Worm (Caenorhabditis elegans) whole organism, midembryonic: Measurements from ENCODE around the gene F53A9.7.

ENCODE experiments used
- T22C8.4 ChIP-seq: fragments of 200-800 bp; sonication (Bioruptor generic); IDR thresholded peaks from 2 replicates; pipeline ENCODE4 v1.3.6; 2022; ENCODE audit warnings: missing genetic modification characterization, missing compliant biosample characterization
- cog-1 ChIP-seq: sonication (generic microtip); optimal IDR thresholded peaks from 2 replicates; lab custom pipeline; 2016; ENCODE audit warnings: missing genetic modification characterization, missing compliant biosample characterization
- flt-1 ChIP-seq: fragments of 200-800 bp; sonication (Bioruptor generic); IDR thresholded peaks from 2 replicates; pipeline ENCODE4 v1.3.6; 2022; ENCODE audit warnings: missing genetic modification characterization, missing compliant biosample characterization
- klf-2 ChIP-seq: fragments of 200-800 bp; sonication (Bioruptor generic); conservative IDR thresholded peaks from 2 replicates; pipeline ENCODE4 v1.3.6; 2022; ENCODE audit warnings: missing genetic modification reagents, missing genetic modification characterization, missing compliant biosample characterization
- med-1 ChIP-seq: sonication (generic microtip); optimal IDR thresholded peaks from 2 replicates; lab custom pipeline; 2017; ENCODE audit warnings: missing genetic modification characterization, mild to moderate bottlenecking, missing compliant biosample characterization, antibody characterized with exemption, missing genetic modification reagents; ENCODE audit not compliant: insufficient read depth
- ref-1 ChIP-seq: fragments of 200-800 bp; sonication (Bioruptor generic); conservative IDR thresholded peaks from 2 replicates; pipeline ENCODE4 v1.3.6; 2022; ENCODE audit warnings: missing genetic modification reagents, missing genetic modification characterization, missing compliant biosample characterization
- tab-1 ChIP-seq: fragments of 200-800 bp; sonication (Bioruptor generic); IDR thresholded peaks from 2 replicates; pipeline ENCODE4 v1.3.6; 2022; ENCODE audit warnings: missing genetic modification characterization, missing compliant biosample characterization
- ztf-23 ChIP-seq: fragments of 200-800 bp; sonication (Bioruptor generic); IDR thresholded peaks from 2 replicates; pipeline ENCODE4 v1.3.6; 2022; ENCODE audit warnings: missing genetic modification reagents, missing genetic modification characterization, missing compliant biosample characterization
- ztf-29 ChIP-seq: fragments of 200-800 bp; sonication (Bioruptor generic); IDR thresholded peaks from 2 replicates; pipeline ENCODE4 v1.3.6; 2022; ENCODE audit warnings: missing genetic modification reagents, missing genetic modification characterization, missing compliant biosample characterization

ce11 chrX:8674514-8674913, 42.2 kb downstream of the F53A9.7 start:
- TF ChIP-seq flt-1 (GFP tag; lab: Robert Waterston, UW) = no peak
- no peak for TF ChIP-seq med-1
- no peak for TF ChIP-seq T22C8.4 (GFP tag; lab: Robert Waterston, UW)
- TF ChIP-seq ztf-29 (GFP tag; lab: Robert Waterston, UW) = no peak
- TF ChIP-seq cog-1 (tag; lab: Kevin White, UChicago) = no peak
- TF ChIP-seq ref-1 (GFP tag; lab: Robert Waterston, UW) = no peak
- TF ChIP-seq klf-2 = no peak
- TF ChIP-seq ztf-23 (GFP tag; lab: Robert Waterston, UW) = no peak
- no peak for TF ChIP-seq tab-1
